Worm (Caenorhabditis elegans) whole organism, young adult: ENCODE results near the gene cdk-11.2.

Experiments used
- C17E4.6 ChIP-seq: fragments of 200-800 bp; sonication (Bioruptor generic); IDR thresholded peaks from 2 replicates; pipeline ENCODE4 v1.3.6; 2022; ENCODE audit warnings: missing genetic modification reagents, missing genetic modification characterization, missing compliant biosample characterization
- F10E7.11 ChIP-seq: sonication (generic microtip); optimal IDR thresholded peaks from 2 replicates; lab custom pipeline; 2017; ENCODE audit warnings: mild to moderate bottlenecking, missing genetic modification characterization, moderate library complexity, missing compliant biosample characterization
- F22D6.2 ChIP-seq: sonication (generic microtip); optimal IDR thresholded peaks from 2 replicates; lab custom pipeline; 2016; ENCODE audit warnings: mild to moderate bottlenecking, missing genetic modification characterization, missing compliant biosample characterization
- F33H1.4 ChIP-seq: fragments of 200-800 bp; sonication (Bioruptor generic); IDR thresholded peaks from 2 replicates; pipeline ENCODE4 v1.3.6; 2022; ENCODE audit warnings: missing genetic modification reagents, missing genetic modification characterization, missing compliant biosample characterization
- F37B4.10 ChIP-seq: fragments of 200-800 bp; sonication (Bioruptor generic); IDR thresholded peaks from 2 replicates; pipeline ENCODE4 v1.3.6; 2022; ENCODE audit warnings: missing genetic modification characterization, missing compliant biosample characterization
- Y53G8AR.9 ChIP-seq: fragments of 200-800 bp; sonication (Bioruptor generic); conservative IDR thresholded peaks from 2 replicates; pipeline ENCODE4 v1.3.6; 2022; ENCODE audit warnings: missing genetic modification reagents, missing genetic modification characterization, missing compliant biosample characterization
- Y95B8A.8 ChIP-seq: fragments of 200-800 bp; sonication (Bioruptor generic); IDR thresholded peaks from 2 replicates; pipeline ENCODE4 v1.3.6; 2022; ENCODE audit warnings: missing genetic modification reagents, missing genetic modification characterization, missing compliant biosample characterization
- ZK185.1 ChIP-seq: sonication (generic microtip); optimal IDR thresholded peaks from 2 replicates; lab custom pipeline; 2016; ENCODE audit warnings: mild to moderate bottlenecking, missing genetic modification characterization, missing compliant biosample characterization; ENCODE audit not compliant: poor library complexity, severe bottlenecking
- aptf-2 ChIP-seq: fragments of 200-800 bp; sonication (Bioruptor generic); conservative IDR thresholded peaks from 2 replicates; pipeline ENCODE4 v1.3.6; 2022; ENCODE audit warnings: missing genetic modification reagents, missing genetic modification characterization, missing compliant biosample characterization
- aptf-3 ChIP-seq: fragments of 200-800 bp; sonication (Bioruptor generic); IDR thresholded peaks from 2 replicates; pipeline ENCODE4 v1.3.6; 2022; ENCODE audit warnings: missing genetic modification characterization, missing compliant biosample characterization
- atf-7 ChIP-seq: sonication (generic microtip); optimal IDR thresholded peaks from 2 replicates; lab custom pipeline; 2017; ENCODE audit warnings: mild to moderate bottlenecking, missing genetic modification characterization, missing compliant biosample characterization
- attf-5 ChIP-seq: fragments of 200-800 bp; sonication (Bioruptor generic); optimal IDR thresholded peaks from 2 replicates; lab custom pipeline; 2018; ENCODE audit warnings: mild to moderate bottlenecking, missing genetic modification characterization, missing compliant biosample characterization
- attf-6 ChIP-seq: fragments of 200-800 bp; sonication (Bioruptor generic); IDR thresholded peaks from 2 replicates; pipeline ENCODE4 v1.3.6; 2022; ENCODE audit warnings: missing genetic modification reagents, missing genetic modification characterization, missing compliant biosample characterization
- bed-1 ChIP-seq: fragments of 200-800 bp; sonication (Bioruptor generic); IDR thresholded peaks from 2 replicates; pipeline ENCODE4 v1.3.6; 2022; ENCODE audit warnings: missing genetic modification reagents, missing genetic modification characterization, missing compliant biosample characterization
- ccch-3 ChIP-seq: fragments of 200-800 bp; sonication (Bioruptor generic); optimal IDR thresholded peaks from 2 replicates; lab custom pipeline; 2018; ENCODE audit warnings: mild to moderate bottlenecking, missing genetic modification characterization, missing compliant biosample characterization
- cebp-2 ChIP-seq: fragments of 200-800 bp; sonication (Bioruptor generic); IDR thresholded peaks from 2 replicates; pipeline ENCODE4 v1.3.6; 2022; ENCODE audit warnings: missing genetic modification characterization, missing compliant biosample characterization
- ceh-27 ChIP-seq: fragments of 200-800 bp; sonication (Bioruptor generic); optimal IDR thresholded peaks from 2 replicates; lab custom pipeline; 2018; ENCODE audit warnings: mild to moderate bottlenecking, missing genetic modification characterization, moderate library complexity, missing compliant biosample characterization
- die-1 ChIP-seq: sonication (generic microtip); optimal IDR thresholded peaks from 2 replicates; lab custom pipeline; 2016; ENCODE audit warnings: missing genotype, mild to moderate bottlenecking, missing genetic modification characterization, missing compliant biosample characterization
- dox-1 ChIP-seq: fragments of 200-800 bp; sonication (Bioruptor generic); IDR thresholded peaks from 2 replicates; pipeline ENCODE4 v1.3.6; 2022; ENCODE audit warnings: missing genetic modification reagents, missing genetic modification characterization, missing compliant biosample characterization
- dpff-1 ChIP-seq: sonication (generic microtip); optimal IDR thresholded peaks from 2 replicates; lab custom pipeline; 2017; ENCODE audit warnings: mild to moderate bottlenecking, missing genetic modification characterization, missing compliant biosample characterization
- dpl-1 ChIP-seq: fragments of 150-350 bp; optimal IDR thresholded peaks from 2 replicates; lab custom pipeline; 2014; ENCODE audit warnings: missing biosample characterization, missing genetic modification reagents, missing genetic modification characterization
- efl-1 ChIP-seq: fragments of 150-350 bp; optimal IDR thresholded peaks from 2 replicates; lab custom pipeline; 2014; ENCODE audit warnings: missing biosample characterization, missing genetic modification reagents, missing genetic modification characterization
- egl-44 ChIP-seq: fragments of 200-800 bp; sonication (Bioruptor generic); IDR thresholded peaks from 2 replicates; pipeline ENCODE4 v1.3.6; 2022; ENCODE audit warnings: missing genetic modification reagents, missing genetic modification characterization, missing compliant biosample characterization
- ets-4 ChIP-seq: fragments of 200-800 bp; sonication (Bioruptor generic); optimal IDR thresholded peaks from 2 replicates; lab custom pipeline; 2018; ENCODE audit warnings: mild to moderate bottlenecking, missing genetic modification characterization, missing compliant biosample characterization
- hlh-12 ChIP-seq: sonication (generic microtip); optimal IDR thresholded peaks from 2 replicates; lab custom pipeline; 2016; ENCODE audit warnings: missing genetic modification characterization, missing compliant biosample characterization
- hlh-26 ChIP-seq: fragments of 200-800 bp; sonication (Bioruptor generic); conservative IDR thresholded peaks from 2 replicates; pipeline ENCODE4 v1.3.6; 2022; ENCODE audit warnings: missing genetic modification reagents, missing genetic modification characterization, missing compliant biosample characterization
- hrde-1 ChIP-seq: sonication (generic microtip); optimal IDR thresholded peaks from 2 replicates; lab custom pipeline; 2016; ENCODE audit warnings: missing genetic modification characterization, mild to moderate bottlenecking, missing compliant biosample characterization, moderate library complexity, missing genotype, missing genetic modification reagents, borderline replicate concordance
- let-607 ChIP-seq, 2 experiments: fragments of 200-800 bp in 1 of 2; sonication (Bioruptor generic) in 1 of 2; sonication (generic microtip) in 1 of 2; optimal IDR thresholded peaks; 2 replicates each; lab custom pipeline; 2016 to 2018; ENCODE audit warnings: mild to moderate bottlenecking in 2 of 2, missing compliant biosample characterization in 2 of 2, missing genetic modification characterization in 2 of 2, moderate library complexity in 2 of 2, missing genotype in 1 of 2
- lir-1 ChIP-seq: fragments of 200-800 bp; sonication (Bioruptor generic); conservative IDR thresholded peaks from 2 replicates; pipeline ENCODE4 v1.3.6; 2022; ENCODE audit warnings: missing genetic modification reagents, missing genetic modification characterization, missing compliant biosample characterization
- madf-10 ChIP-seq: sonication (generic microtip); optimal IDR thresholded peaks from 2 replicates; lab custom pipeline; 2016; ENCODE audit warnings: mild to moderate bottlenecking, missing genetic modification characterization, missing compliant biosample characterization
- madf-6 ChIP-seq: fragments of 200-800 bp; sonication (Bioruptor generic); IDR thresholded peaks from 2 replicates; pipeline ENCODE4 v1.3.6; 2022; ENCODE audit warnings: missing genetic modification reagents, missing genetic modification characterization, missing compliant biosample characterization
- madf-8 ChIP-seq: fragments of 200-800 bp; sonication (Bioruptor generic); conservative IDR thresholded peaks from 2 replicates; pipeline ENCODE4 v1.3.6; 2022; ENCODE audit warnings: missing genetic modification reagents, missing genetic modification characterization, missing compliant biosample characterization
- mcd-1 ChIP-seq: fragments of 200-800 bp; sonication (Bioruptor generic); IDR thresholded peaks from 2 replicates; pipeline ENCODE4 v1.3.6; 2022; ENCODE audit warnings: missing genetic modification reagents, missing genetic modification characterization, missing compliant biosample characterization
- nfya-1 ChIP-seq: sonication (generic microtip); optimal IDR thresholded peaks from 2 replicates; lab custom pipeline; 2017; ENCODE audit warnings: antibody characterized with exemption, missing compliant biosample characterization, missing genetic modification characterization, borderline replicate concordance; ENCODE audit not compliant: insufficient read depth
- nfyb-1 ChIP-seq: fragments of 200-800 bp; sonication (Bioruptor generic); IDR thresholded peaks from 2 replicates; pipeline ENCODE4 v1.3.6; 2022; ENCODE audit warnings: missing genetic modification reagents, missing genetic modification characterization, missing compliant biosample characterization
- nhr-120 ChIP-seq: fragments of 200-800 bp; sonication (Bioruptor generic); IDR thresholded peaks from 2 replicates; pipeline ENCODE4 v1.3.6; 2022; ENCODE audit warnings: missing genetic modification characterization, missing compliant biosample characterization
- nhr-27 ChIP-seq: fragments of 200-800 bp; sonication (Bioruptor generic); optimal IDR thresholded peaks from 2 replicates; lab custom pipeline; 2018; ENCODE audit warnings: mild to moderate bottlenecking, missing genetic modification characterization, moderate library complexity, missing compliant biosample characterization
- nhr-80 ChIP-seq: sonication (generic microtip); optimal IDR thresholded peaks from 2 replicates; lab custom pipeline; 2016; ENCODE audit warnings: missing genetic modification characterization, missing compliant biosample characterization
- nhr-90 ChIP-seq: sonication (generic microtip); optimal IDR thresholded peaks from 2 replicates; lab custom pipeline; 2016; ENCODE audit warnings: missing genotype, mild to moderate bottlenecking, missing genetic modification characterization, missing compliant biosample characterization
- pbrm-1 ChIP-seq: fragments of 200-800 bp; sonication (Bioruptor generic); IDR thresholded peaks from 2 replicates; pipeline ENCODE4 v1.3.6; 2022; ENCODE audit warnings: missing genetic modification reagents, missing genetic modification characterization, missing compliant biosample characterization
- repo-1 ChIP-seq: sonication (generic microtip); optimal IDR thresholded peaks from 2 replicates; lab custom pipeline; 2017; ENCODE audit warnings: mild to moderate bottlenecking, missing genetic modification characterization, missing compliant biosample characterization
- rpc-1 ChIP-seq, 2 experiments: fragments of 150-350 bp in 1 of 2; sonication (generic microtip) in 1 of 2; optimal IDR thresholded peaks; 2 replicates each; lab custom pipeline; 2014 to 2018; ENCODE audit warnings: missing biosample characterization in 1 of 2, missing genetic modification characterization in 1 of 2, missing genetic modification reagents in 1 of 2, missing genotype in 1 of 2
- sdz-38 ChIP-seq: sonication (generic microtip); optimal IDR thresholded peaks from 2 replicates; lab custom pipeline; 2016; ENCODE audit warnings: missing genotype, missing genetic modification characterization, missing compliant biosample characterization
- snpc-1.1 ChIP-seq: sonication (generic microtip); optimal IDR thresholded peaks from 2 replicates; lab custom pipeline; 2017; ENCODE audit warnings: missing genetic modification characterization, mild to moderate bottlenecking, missing compliant biosample characterization, antibody characterized with exemption, moderate library complexity, missing genotype, missing genetic modification reagents; ENCODE audit not compliant: insufficient read depth
- snpc-3.4 ChIP-seq: sonication (generic microtip); optimal IDR thresholded peaks from 2 replicates; lab custom pipeline; 2017; ENCODE audit warnings: missing genetic modification characterization, mild to moderate bottlenecking, missing compliant biosample characterization, antibody characterized with exemption, moderate library complexity, missing genotype, missing genetic modification reagents
- snpc-4 ChIP-seq, 5 experiments: fragments of 150-350 bp in 1 of 5; sonication (generic microtip) in 4 of 5; optimal IDR thresholded peaks; 2 replicates each; lab custom pipeline; 2014 to 2018; ENCODE audit warnings: missing genetic modification characterization in 5 of 5, missing biosample characterization in 3 of 5, antibody characterized with exemption in 2 of 5, mild to moderate bottlenecking in 2 of 5, missing compliant biosample characterization in 2 of 5, missing genotype in 2 of 5, moderate library complexity in 2 of 5, missing genetic modification reagents in 1 of 5
- tbx-9 ChIP-seq: sonication (generic microtip); optimal IDR thresholded peaks from 2 replicates; lab custom pipeline; 2016; ENCODE audit warnings: borderline replicate concordance, missing genetic modification characterization, inconsistent platforms, missing compliant biosample characterization
- ztf-28 ChIP-seq: fragments of 200-800 bp; sonication (Bioruptor generic); IDR thresholded peaks from 2 replicates; pipeline ENCODE4 v1.3.6; 2022; ENCODE audit warnings: missing genetic modification reagents, missing genetic modification characterization, missing compliant biosample characterization

The cdk-11.2 gene

DNA sequence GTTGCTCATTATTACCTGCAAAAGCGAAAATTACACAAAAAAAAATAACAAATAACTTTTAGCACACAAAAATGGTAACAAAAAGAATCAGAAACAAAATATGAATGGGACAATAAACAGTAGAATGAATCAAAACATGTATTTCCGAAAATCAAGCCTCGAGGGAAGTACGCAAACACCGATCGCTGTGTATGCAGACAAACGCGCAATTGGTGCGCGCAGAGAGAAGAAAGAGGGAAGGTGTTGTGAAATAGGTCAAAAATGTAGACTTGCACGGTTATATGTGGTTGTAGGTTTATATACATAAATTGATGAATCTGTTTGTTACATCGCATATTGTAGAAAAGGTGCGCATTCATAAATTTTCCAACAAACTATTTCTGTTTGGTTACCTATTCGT lies at the start of gene cdk-11.2:
cdk-11.2 (minus strand) TSS at position 23 of the 400 bp plus-strand sequence.
- no peak for TF ChIP-seq hrde-1 (tag; lab: Kevin White, UChicago)
- no peak for TF ChIP-seq dpff-1
- no peak for TF ChIP-seq madf-6 (GFP tag; lab: Robert Waterston, UW)
- TF ChIP-seq nfyb-1, result no peak
- TF ChIP-seq hlh-26, result no peak
- TF ChIP-seq madf-8 (GFP tag; lab: Robert Waterston, UW), result no peak
- TF ChIP-seq Y53G8AR.9 (GFP tag; lab: Robert Waterston, UW), result no peak
- TF ChIP-seq Y95B8A.8 (GFP tag; lab: Robert Waterston, UW), result no peak
- no peak for TF ChIP-seq nhr-90 (tag; lab: Kevin White, UChicago)
- peak; percentile 50; the same call in 1 of the 2 replicates for TF ChIP-seq dox-1
- no peak for TF ChIP-seq rpc-1 (optimal IDR thresholded peaks at IDR 0.05; lab: Kevin White, UChicago)
- no peak for TF ChIP-seq rpc-1 (tag; optimal IDR thresholded peaks at IDR 0.05; lab: Kevin White, UChicago)
- no peak for TF ChIP-seq attf-6 (GFP tag; lab: Robert Waterston, UW)
- 0 out of 2 replicates have a peak, but pooled peaks have one; percentile 11 for TF ChIP-seq pbrm-1 (GFP tag; lab: Robert Waterston, UW)
- no peak for TF ChIP-seq F33H1.4 (GFP tag; lab: Robert Waterston, UW)
- no peak for TF ChIP-seq nhr-27 (tag; lab: Kevin White, UChicago)
- no peak for TF ChIP-seq snpc-1.1 (tag; lab: Kevin White, UChicago)
- no peak for TF ChIP-seq aptf-3 (GFP tag; lab: Robert Waterston, UW)
- 0 out of 2 replicates have a peak, but pooled peaks have one; percentile 14 for TF ChIP-seq mcd-1 (GFP tag; lab: Robert Waterston, UW)
- TF ChIP-seq snpc-3.4 (tag; lab: Kevin White, UChicago), result no peak
- no peak for TF ChIP-seq egl-44 (GFP tag; lab: Robert Waterston, UW)
- no peak for TF ChIP-seq ets-4 (GFP tag; lab: Kevin White, UChicago)
- no peak for TF ChIP-seq hlh-12 (tag; lab: Kevin White, UChicago)
- TF ChIP-seq F22D6.2 (tag; lab: Kevin White, UChicago), result no peak
- TF ChIP-seq nfya-1, result no peak
- TF ChIP-seq nhr-120 (GFP tag; lab: Robert Waterston, UW), result no peak
- TF ChIP-seq let-607 (tag; optimal IDR thresholded peaks at IDR 0.05; lab: Kevin White, UChicago), result no peak
- TF ChIP-seq aptf-2 (GFP tag; lab: Robert Waterston, UW), result peak; percentile 94
- TF ChIP-seq F37B4.10, result no peak
- TF ChIP-seq tbx-9 (tag; lab: Kevin White, UChicago), result no peak
- TF ChIP-seq die-1 (tag; lab: Kevin White, UChicago), result no peak
- no peak for TF ChIP-seq madf-10 (tag; lab: Kevin White, UChicago)
- peak; percentile 5 for TF ChIP-seq ceh-27 (GFP tag; lab: Kevin White, UChicago)
- TF ChIP-seq attf-5 (GFP tag; lab: Kevin White, UChicago), result peak; percentile 71
- TF ChIP-seq bed-1 (GFP tag; lab: Robert Waterston, UW), result no peak
- TF ChIP-seq cebp-2, result no peak
- no peak for TF ChIP-seq repo-1 (tag; lab: Kevin White, UChicago)
- no peak for TF ChIP-seq ztf-28 (GFP tag; lab: Robert Waterston, UW)
- TF ChIP-seq dpl-1, result no peak
- no peak for TF ChIP-seq snpc-4 (GFP tag; optimal IDR thresholded peaks at IDR 0.05; lab: Kevin White, UChicago)
- TF ChIP-seq snpc-4 (tag; optimal IDR thresholded peaks at IDR 0.05; lab: Kevin White, UChicago), result peak in 1 of 4 experiments; percentile 38
- peak; percentile 27 for TF ChIP-seq ZK185.1 (tag; lab: Kevin White, UChicago)
- TF ChIP-seq sdz-38, result no peak
- no peak for TF ChIP-seq C17E4.6 (GFP tag; lab: Robert Waterston, UW)
- no peak for TF ChIP-seq atf-7 (tag; lab: Kevin White, UChicago)
- peak; percentile 39 for TF ChIP-seq efl-1
- no peak for TF ChIP-seq ccch-3 (GFP tag; lab: Kevin White, UChicago)
- no peak for TF ChIP-seq F10E7.11 (tag; lab: Kevin White, UChicago)
- no peak for TF ChIP-seq lir-1 (GFP tag; lab: Robert Waterston, UW)
- TF ChIP-seq nhr-80 (tag; lab: Kevin White, UChicago), result peak; percentile 42
